Fruit fly (Drosophila melanogaster) whole organism: ENCODE results near the gene CG14721.

Experiments
- CG8478 ChIP-seq: fragments of >200 bp; optimal IDR thresholded peaks from 2 replicates; lab custom pipeline; 2018; ENCODE audit warnings: inconsistent platforms
- Dll ChIP-seq: fragments of >200 bp; optimal IDR thresholded peaks from 2 replicates; lab custom pipeline; 2017
- EcR ChIP-seq, 2 experiments: fragments of >200 bp; optimal IDR thresholded peaks; 2 replicates each; lab custom pipeline; 2017; ENCODE audit warnings: missing biosample characterization in 2 of 2, missing genetic modification characterization in 2 of 2, missing genetic modification reagents in 2 of 2
- pan ChIP-seq: fragments of >200 bp; optimal IDR thresholded peaks from 2 replicates; lab custom pipeline; 2017
- psq ChIP-seq: fragments of >200 bp; optimal IDR thresholded peaks from 2 replicates; lab custom pipeline; 2017
- usp ChIP-seq: fragments of >200 bp; optimal IDR thresholded peaks from 2 replicates; lab custom pipeline; 2017; ENCODE audit warnings: missing biosample characterization, missing genetic modification characterization, mixed read lengths

The CG14721 gene

dm6 chr3R:11759185-11759731, 24.0 kb downstream of the CG14721 start:
- no peak for TF ChIP-seq CG8478 (lab: Kevin White, UChicago)
- no peak for TF ChIP-seq pan
- no peak for TF ChIP-seq usp (GFP tag; lab: Kevin White, UChicago)
- TF ChIP-seq EcR (GFP tag; optimal IDR thresholded peaks at IDR 0.05; lab: Kevin White, UChicago), result no peak
- no peak for TF ChIP-seq Dll (lab: Kevin White, UChicago)

dm6 chr3R:11759971-11760370, 24.7 kb downstream of the CG14721 start:
- TF ChIP-seq pan, result no peak
- no peak for TF ChIP-seq psq (lab: Kevin White, UChicago)
- TF ChIP-seq usp (GFP tag; lab: Kevin White, UChicago), result no peak
- TF ChIP-seq CG8478 (lab: Kevin White, UChicago), result no peak
- TF ChIP-seq EcR (GFP tag; optimal IDR thresholded peaks at IDR 0.05; lab: Kevin White, UChicago), result no peak
- no peak for TF ChIP-seq Dll (lab: Kevin White, UChicago)

- TF ChIP-seq pan (no peak), Dll (lab: Kevin White, UChicago) (peak; percentile 83)
Observed at dm6 chr3R:11760669-11761387, 25.6 kb downstream of the CG14721 start.

- TF ChIP-seq psq (lab: Kevin White, UChicago), result no peak
- TF ChIP-seq usp (GFP tag; lab: Kevin White, UChicago), result no peak
- no peak for TF ChIP-seq Dll (lab: Kevin White, UChicago)
- no peak for TF ChIP-seq CG8478 (lab: Kevin White, UChicago)
- TF ChIP-seq EcR (GFP tag; optimal IDR thresholded peaks at IDR 0.05; lab: Kevin White, UChicago), result no peak
- TF ChIP-seq pan, result no peak
Observed at dm6 chr3R:11761718-11762117, 26.5 kb downstream of the CG14721 start.

dm6 chr3R:11762500-11762899, 27.3 kb downstream of the CG14721 start:
- no peak for TF ChIP-seq usp (GFP tag; lab: Kevin White, UChicago)
- no peak for TF ChIP-seq pan
- TF ChIP-seq Dll (lab: Kevin White, UChicago), result no peak
- no peak for TF ChIP-seq EcR (GFP tag; optimal IDR thresholded peaks at IDR 0.05; lab: Kevin White, UChicago)
- TF ChIP-seq psq (lab: Kevin White, UChicago), result no peak
- no peak for TF ChIP-seq CG8478 (lab: Kevin White, UChicago)

- peak; percentile 12 for TF ChIP-seq Dll (lab: Kevin White, UChicago)
- TF ChIP-seq pan, result no peak
- TF ChIP-seq usp (GFP tag; lab: Kevin White, UChicago), result no peak
- TF ChIP-seq psq (lab: Kevin White, UChicago), result no peak
- no peak for TF ChIP-seq EcR (GFP tag; optimal IDR thresholded peaks at IDR 0.05; lab: Kevin White, UChicago)
- TF ChIP-seq CG8478 (lab: Kevin White, UChicago), result no peak
Observed at dm6 chr3R:11763494-11764278, 28.4 kb downstream of the CG14721 start.

dm6 chr3R:11764279-11764880, 29.1 kb downstream of the CG14721 start, which contains the start of gene Lk6:
Lk6 (minus strand) TSS chr3R:11764457.
- TF ChIP-seq pan (no peak), usp (GFP tag; lab: Kevin White, UChicago) (no peak), Dll (lab: Kevin White, UChicago) (no peak), EcR (GFP tag; optimal IDR thresholded peaks at IDR 0.05; lab: Kevin White, UChicago) (no peak), psq (lab: Kevin White, UChicago) (no peak), CG8478 (lab: Kevin White, UChicago) (no peak)

- TF ChIP-seq Dll (lab: Kevin White, UChicago) (no peak), CG8478 (lab: Kevin White, UChicago) (no peak), usp (GFP tag; lab: Kevin White, UChicago) (no peak), psq (lab: Kevin White, UChicago) (no peak), EcR (GFP tag; optimal IDR thresholded peaks at IDR 0.05; lab: Kevin White, UChicago) (no peak), pan (no peak)
Observed at dm6 chr3R:11770733-11771132, 35.5 kb downstream of the CG14721 start.

- no peak for TF ChIP-seq CG8478 (lab: Kevin White, UChicago)
- no peak for TF ChIP-seq psq (lab: Kevin White, UChicago)
- no peak for TF ChIP-seq usp (GFP tag; lab: Kevin White, UChicago)
- no peak for TF ChIP-seq pan
- TF ChIP-seq EcR (GFP tag; optimal IDR thresholded peaks at IDR 0.05; lab: Kevin White, UChicago), result no peak
- TF ChIP-seq Dll (lab: Kevin White, UChicago), result no peak
Observed at dm6 chr3R:11771492-11771891, 36.2 kb downstream of the CG14721 start.

dm6 chr3R:11772181-11772827, 37.1 kb downstream of the CG14721 start:
- TF ChIP-seq Dll (lab: Kevin White, UChicago) (no peak), pan (no peak), CG8478 (lab: Kevin White, UChicago) (no peak), EcR (GFP tag; optimal IDR thresholded peaks at IDR 0.05; lab: Kevin White, UChicago) (no peak), usp (GFP tag; lab: Kevin White, UChicago) (no peak), psq (lab: Kevin White, UChicago) (no peak)
